Worm (Caenorhabditis elegans): ENCODE results near the gene lury-1.

DNA sequence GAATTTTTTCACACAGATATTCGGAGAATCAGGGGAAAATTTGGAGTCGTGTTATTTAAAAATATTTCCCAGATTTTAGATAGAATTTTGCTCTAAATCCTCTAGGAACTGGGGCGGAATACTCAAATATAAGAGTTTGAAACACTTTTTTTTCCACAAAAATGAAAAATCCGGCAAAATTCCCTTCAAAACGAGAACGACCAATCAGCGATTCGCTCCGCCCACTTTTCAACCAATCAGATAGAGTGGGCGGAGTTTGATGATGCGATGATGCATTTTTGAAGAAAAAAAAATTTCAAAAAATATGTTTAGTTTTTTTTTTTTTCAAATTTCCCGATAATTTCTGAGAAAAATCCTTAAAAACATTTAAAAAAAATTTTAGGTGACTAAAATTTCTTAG is 21.8 kb upstream of the lury-1 start:
- no peak for TF ChIP-seq W03F9.2 (tag; optimal IDR thresholded peaks at IDR 0.05)
- no peak for TF ChIP-seq him-1 (tag; optimal IDR thresholded peaks at IDR 0.05)
- TF ChIP-seq dao-5 (tag; optimal IDR thresholded peaks at IDR 0.05), result no peak
